Worm (Caenorhabditis elegans): Measurements from ENCODE around the gene T20F7.3.
"Not testable (repeated sequence)": the region's sequence is repeated elsewhere in the genome, so short reads cannot be mapped to it uniquely, and the experiment has no call there.

The T20F7.3 gene

DNA sequence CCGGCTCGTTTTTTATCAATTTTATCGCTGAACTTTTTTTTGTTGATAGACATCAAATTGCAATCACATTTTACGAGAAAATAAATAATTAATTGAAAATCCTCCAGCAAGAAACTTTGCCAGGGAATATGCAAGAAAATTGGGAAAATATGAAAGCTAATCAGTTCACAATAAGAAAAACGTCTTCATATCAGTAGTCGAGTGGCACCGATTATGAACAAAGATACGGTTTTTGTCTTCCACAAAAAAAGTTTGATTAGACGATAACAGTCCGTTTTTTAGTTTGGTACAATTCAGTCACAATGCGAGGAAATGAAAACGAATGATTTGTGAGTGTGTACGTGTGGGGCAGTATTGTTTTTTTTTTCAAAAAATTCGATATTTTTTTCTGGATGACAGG lies 4.8 kb downstream of the T20F7.3 start:
- no peak for TF ChIP-seq unc-62 (GFP tag; optimal IDR thresholded peaks at IDR 0.05)

DNA sequence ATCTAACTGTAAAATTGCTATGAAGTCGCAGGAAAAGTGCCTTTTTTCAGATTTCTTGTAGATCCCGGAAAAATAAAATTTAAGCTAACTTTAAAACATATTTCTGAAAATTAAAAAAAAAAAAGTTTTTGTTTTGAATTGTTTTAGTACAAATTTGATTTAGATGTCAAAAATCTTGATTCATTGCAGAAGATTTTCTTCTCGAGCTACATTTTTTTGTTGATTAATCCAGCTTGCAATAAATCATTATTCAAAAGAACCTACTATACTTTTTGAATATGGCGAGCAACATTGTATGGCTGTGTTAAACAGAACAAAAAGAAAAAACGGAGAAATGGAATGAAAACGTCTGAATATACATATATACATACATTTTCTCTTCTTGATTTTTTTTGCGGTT lies 5.5 kb downstream of the T20F7.3 start:
- TF ChIP-seq unc-62 (GFP tag; optimal IDR thresholded peaks at IDR 0.05) = no peak

DNA sequence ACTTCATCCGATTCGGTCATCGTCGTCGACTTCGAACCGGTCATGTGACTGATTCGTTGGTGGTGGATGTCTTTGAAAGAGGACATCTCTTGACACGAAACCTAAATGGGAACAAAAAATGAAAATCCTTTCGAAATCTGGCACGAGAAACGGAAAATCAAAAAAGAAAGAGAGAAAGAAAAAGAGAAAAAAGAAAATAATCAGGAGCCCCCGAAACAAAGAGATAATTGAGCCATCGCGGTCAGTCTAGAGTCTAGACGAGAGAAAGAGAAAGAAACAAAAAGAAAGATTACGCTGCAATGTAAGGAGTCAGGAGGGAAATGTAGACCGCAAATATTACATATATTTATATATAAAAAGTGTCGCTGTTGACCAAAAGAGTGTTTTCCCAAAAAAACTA lies 8.7 kb downstream of the T20F7.3 start, which contains the start of gene aakg-2:
aakg-2 (minus strand) TSS at position 101 of the 400 bp plus-strand sequence.
- no peak for TF ChIP-seq unc-62 (GFP tag; optimal IDR thresholded peaks at IDR 0.05)

DNA sequence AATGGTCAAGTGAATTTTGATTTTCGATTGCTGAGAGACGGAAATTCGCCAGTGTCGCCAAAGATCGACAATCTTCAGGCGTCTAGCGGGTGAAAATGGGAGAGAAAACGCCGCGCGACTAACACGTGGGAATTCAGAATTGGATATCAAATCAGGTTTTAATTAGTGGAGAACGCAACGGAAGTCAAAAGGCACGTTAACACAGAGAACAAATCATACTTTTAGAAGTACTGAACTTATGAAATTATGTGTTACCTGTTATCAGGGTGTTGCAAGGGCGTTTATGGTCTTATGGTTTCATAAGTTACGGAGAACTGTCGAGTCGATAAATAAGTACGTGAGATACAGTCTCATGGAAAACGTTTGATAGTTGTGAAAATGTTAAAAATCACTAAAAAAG lies 11.2 kb downstream of the T20F7.3 start:
- no peak for TF ChIP-seq unc-62 (GFP tag; optimal IDR thresholded peaks at IDR 0.05)

DNA sequence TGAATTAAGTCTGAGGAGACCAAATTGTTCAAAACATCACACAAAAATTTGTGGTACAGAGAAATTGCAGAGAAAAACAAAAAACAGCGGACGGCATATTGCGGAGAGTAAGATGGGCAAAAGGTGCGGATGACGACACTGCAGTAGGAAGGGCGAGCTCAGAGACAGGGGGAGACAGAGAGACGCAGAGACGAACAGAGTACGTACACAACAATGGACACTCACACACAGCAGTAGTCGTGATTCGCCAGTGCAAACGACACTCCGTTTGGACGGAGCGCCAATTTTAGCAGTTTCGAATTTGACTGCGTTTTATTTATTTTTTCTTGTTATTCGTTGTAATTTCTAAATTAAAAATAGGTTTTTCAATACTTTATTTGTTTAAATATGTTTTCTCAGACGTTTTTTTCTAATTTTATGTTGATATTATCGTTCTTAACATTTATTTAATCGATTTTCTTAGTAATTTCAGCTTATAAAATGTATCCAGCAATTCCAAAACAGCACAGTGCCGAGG lies 12.3 kb downstream of the T20F7.3 start, which contains the start of gene T20F7.1:
T20F7.1 (plus strand) TSS at position 467 of the 517 bp plus-strand sequence.
- TF ChIP-seq unc-62 (GFP tag; optimal IDR thresholded peaks at IDR 0.05) = no peak

DNA sequence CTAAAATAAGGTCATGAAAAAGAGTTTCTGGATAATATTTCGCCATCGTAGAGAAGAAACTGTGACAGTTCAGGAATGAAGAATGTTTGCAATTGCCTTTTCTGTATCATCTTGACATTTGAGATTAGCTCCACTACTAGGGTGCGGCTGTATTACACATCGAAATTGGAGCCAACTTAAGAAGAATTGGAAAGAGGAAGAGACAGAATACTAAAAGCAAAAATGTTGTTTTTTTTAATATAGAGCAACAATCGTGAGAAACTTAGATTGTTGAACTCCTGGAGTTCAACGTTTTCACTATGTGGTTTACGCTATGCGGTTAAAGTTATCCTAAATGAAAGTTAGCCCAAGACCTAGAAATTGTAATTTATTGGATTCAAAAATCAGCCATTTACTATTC lies 20.2 kb downstream of the T20F7.3 start, which contains the start of gene acs-9:
acs-9 (minus strand) TSS at position 101 of the 400 bp plus-strand sequence.
- TF ChIP-seq unc-62 (GFP tag; optimal IDR thresholded peaks at IDR 0.05) = no peak

DNA sequence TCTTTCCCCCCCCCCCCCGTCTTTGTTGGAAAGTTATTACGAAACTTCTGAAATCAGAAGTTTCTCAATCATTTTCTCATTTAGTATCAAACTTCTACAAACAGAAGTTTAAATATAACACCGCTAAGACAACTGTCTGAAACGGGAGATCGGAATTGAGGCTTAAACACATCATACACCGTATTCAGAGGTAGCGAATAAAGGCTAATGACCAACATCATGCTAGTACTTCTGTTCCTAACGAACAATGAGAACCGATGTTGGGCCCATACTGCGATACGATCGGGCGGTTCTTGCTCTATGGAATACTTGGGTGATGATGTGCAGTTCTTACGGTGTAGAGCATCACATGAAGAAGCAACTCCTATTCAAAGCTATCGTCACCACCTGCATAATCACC lies 23.2 kb downstream of the T20F7.3 start, which contains the start of gene Y13C8A.1:
Y13C8A.1 (plus strand) TSS at position 301 of the 400 bp plus-strand sequence.
- TF ChIP-seq unc-62 (GFP tag; optimal IDR thresholded peaks at IDR 0.05) = not testable (repeated sequence)

DNA sequence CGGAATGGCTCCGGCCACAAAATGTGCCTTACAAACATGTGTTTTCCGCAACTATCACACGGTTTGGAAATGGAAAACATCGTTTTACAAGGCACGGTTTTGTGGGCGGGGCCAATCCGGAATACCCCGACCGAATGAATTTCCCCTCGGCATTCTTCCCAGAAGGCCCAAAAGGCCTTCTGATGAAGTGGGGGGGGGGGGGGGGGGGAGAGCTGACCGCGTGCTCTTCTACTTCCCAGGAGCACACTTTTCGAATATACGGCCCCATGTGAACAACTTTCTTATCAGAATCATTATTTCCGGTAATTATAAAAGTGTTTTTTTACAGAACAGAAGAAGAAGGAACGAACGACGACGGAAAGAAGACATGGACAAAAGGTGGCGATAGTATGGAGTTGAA lies 23.9 kb downstream of the T20F7.3 start:
- TF ChIP-seq unc-62 (GFP tag; optimal IDR thresholded peaks at IDR 0.05) = no peak

DNA sequence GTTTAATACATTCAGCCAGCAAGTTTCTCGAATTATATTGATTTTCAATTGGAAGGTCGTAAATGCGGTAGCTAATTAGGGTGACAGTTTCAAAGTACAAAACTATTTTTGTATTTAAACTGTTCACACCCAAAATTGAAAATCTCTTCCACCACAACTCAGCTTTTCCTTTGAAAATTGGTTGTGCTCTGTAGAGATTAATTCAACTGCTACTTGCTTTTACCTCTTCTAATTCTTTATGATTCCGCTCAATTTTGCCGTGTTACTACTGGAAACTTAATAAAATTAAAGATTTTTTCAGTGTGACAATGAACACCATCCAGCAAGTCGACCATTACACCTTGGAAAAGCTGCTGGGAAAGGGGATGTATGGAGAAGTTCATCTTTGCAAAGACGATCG lies 31.5 kb downstream of the T20F7.3 start, which contains the start of gene F39F10.3:
F39F10.3 (plus strand) TSS at position 301 of the 400 bp plus-strand sequence.
- no peak for TF ChIP-seq unc-62 (GFP tag; optimal IDR thresholded peaks at IDR 0.05)

DNA sequence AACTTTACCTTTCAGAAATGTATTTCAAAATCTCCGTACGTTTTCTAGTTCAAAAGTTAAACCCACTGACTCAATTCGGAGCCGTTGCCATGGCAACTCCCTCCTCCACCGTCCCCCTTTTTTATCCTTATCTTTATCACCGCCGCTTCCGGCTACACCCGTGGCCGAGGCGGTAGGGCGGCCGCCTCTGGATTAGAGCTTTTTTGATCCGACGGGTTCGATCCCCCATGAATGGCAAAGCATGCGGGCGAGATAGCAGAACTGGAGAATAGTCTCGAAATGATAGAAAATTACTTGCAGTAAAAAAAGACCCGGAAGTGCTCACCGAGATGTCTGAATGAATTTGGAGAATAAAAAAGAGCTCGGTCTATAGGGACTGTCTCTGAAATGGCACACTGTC lies 33.6 kb downstream of the T20F7.3 start:
- no peak for TF ChIP-seq unc-62 (GFP tag; optimal IDR thresholded peaks at IDR 0.05)

DNA sequence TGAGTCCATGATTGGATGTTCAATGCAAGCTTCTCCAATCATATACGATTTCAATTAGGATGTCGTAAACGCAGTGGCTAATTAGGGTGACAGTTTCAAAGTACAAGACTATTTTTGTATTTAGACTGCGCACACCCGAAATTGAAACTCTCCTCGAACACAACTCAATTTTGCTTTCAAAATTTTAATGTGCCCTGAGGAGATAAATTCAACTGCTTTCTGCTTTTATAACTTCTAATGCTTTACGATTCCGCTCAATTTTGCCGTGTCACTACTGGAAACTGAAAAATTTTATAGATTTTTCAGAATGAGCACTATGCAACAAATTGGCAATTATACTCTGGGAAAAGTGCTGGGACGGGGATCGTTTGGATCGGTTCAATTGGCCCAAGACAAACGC lies 34.4 kb downstream of the T20F7.3 start, which contains the start of gene F39F10.2:
F39F10.2 (plus strand) TSS at position 301 of the 400 bp plus-strand sequence.
- no peak for TF ChIP-seq unc-62 (GFP tag; optimal IDR thresholded peaks at IDR 0.05)

DNA sequence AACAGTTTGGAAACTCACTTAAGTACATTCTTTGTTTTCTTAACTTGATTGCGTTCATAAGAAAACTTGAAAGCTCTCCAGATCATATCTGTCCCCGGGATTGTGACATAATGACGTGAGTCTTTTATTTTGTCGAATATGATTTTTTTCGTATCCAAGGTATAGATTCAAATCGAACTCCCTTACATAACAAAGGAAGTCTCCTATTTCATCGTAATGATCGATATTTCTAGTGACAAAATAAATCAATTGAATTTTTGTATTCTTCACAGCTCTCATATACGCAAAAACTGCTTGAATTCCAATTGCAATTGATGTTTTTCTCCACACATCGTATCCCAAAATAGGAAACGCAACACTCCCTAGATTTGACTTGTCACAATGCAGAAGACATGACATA lies 42.5 kb downstream of the T20F7.3 start:
- no peak for TF ChIP-seq unc-62 (GFP tag; optimal IDR thresholded peaks at IDR 0.05)

DNA sequence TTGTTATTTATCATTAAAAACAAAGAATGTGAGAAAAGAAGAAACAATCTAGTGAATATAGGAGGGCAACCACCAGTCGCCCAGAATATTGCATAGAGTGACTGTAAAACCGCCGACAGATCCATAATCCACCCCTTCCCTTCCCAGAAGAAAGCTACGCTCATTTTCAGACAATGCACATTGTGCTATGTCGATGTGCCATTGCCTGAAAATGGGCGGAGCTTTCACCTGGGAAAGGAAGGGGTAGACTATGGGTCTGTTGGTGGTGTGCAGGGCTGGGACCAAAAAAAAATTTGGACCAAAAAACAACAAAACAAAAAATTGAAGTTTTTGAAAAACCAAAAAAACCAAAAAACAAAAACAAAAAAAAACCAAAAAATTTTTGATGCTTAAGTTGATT lies 43.4 kb downstream of the T20F7.3 start, which contains the start of gene F39F10.4:
F39F10.4 (minus strand) TSS at position 101 of the 400 bp plus-strand sequence.
- TF ChIP-seq unc-62 (GFP tag; optimal IDR thresholded peaks at IDR 0.05) = no peak
